Fruit fly (Drosophila melanogaster) whole organism, prepupa: ENCODE data around the gene CG4080.

Experiments used
- CG10631 ChIP-seq: fragments of 200-800 bp; sonication (Bioruptor generic); optimal IDR thresholded peaks from 2 replicates; lab custom pipeline; 2016; ENCODE audit warnings: missing biosample characterization, missing genetic modification characterization
- CG11762 ChIP-seq: fragments of 200-800 bp; sonication (Bioruptor generic); optimal IDR thresholded peaks from 3 replicates; lab custom pipeline; 2016; ENCODE audit warnings: missing biosample characterization, missing genetic modification characterization; ENCODE audit not compliant: insufficient read depth
- CG11902 ChIP-seq: fragments of 200-800 bp; sonication (Bioruptor generic); optimal IDR thresholded peaks from 3 replicates; lab custom pipeline; 2016; ENCODE audit warnings: missing biosample characterization, missing genetic modification characterization
- CG15336 ChIP-seq: fragments of 200-800 bp; sonication (Bioruptor generic); IDR thresholded peaks from 2 replicates; pipeline ENCODE4 v1.3.6; 2022; ENCODE audit warnings: missing biosample characterization, missing genetic modification characterization
- CG1621 ChIP-seq: fragments of 200-800 bp; sonication (Bioruptor generic); optimal IDR thresholded peaks from 3 replicates; lab custom pipeline; 2018; ENCODE audit warnings: missing biosample characterization, mild to moderate bottlenecking, missing genetic modification characterization
- CG16779 ChIP-seq: fragments of 200-800 bp; sonication (Bioruptor generic); optimal IDR thresholded peaks from 3 replicates; lab custom pipeline; 2017; ENCODE audit warnings: missing biosample characterization, mild to moderate bottlenecking, missing genetic modification characterization
- CG3032 ChIP-seq: fragments of 200-800 bp; optimal IDR thresholded peaks from 2 replicates; lab custom pipeline; 2019; ENCODE audit warnings: missing biosample characterization, mild to moderate bottlenecking, missing genetic modification characterization, moderate library complexity
- CG32006 ChIP-seq: fragments of 200-800 bp; sonication (Bioruptor generic); optimal IDR thresholded peaks from 3 replicates; lab custom pipeline; 2017; ENCODE audit warnings: missing biosample characterization, mild to moderate bottlenecking, missing genetic modification characterization
- CG34406 ChIP-seq: fragments of 200-800 bp; sonication (Bioruptor generic); optimal IDR thresholded peaks from 3 replicates; lab custom pipeline; 2016; ENCODE audit warnings: missing biosample characterization, missing genetic modification characterization
- CG3919 ChIP-seq: fragments of 200-800 bp; sonication (Bioruptor generic); optimal IDR thresholded peaks from 3 replicates; lab custom pipeline; 2016; ENCODE audit warnings: missing biosample characterization, missing genetic modification characterization
- CG6276 ChIP-seq: fragments of 200-800 bp; sonication (Bioruptor generic); optimal IDR thresholded peaks from 2 replicates; lab custom pipeline; 2017; ENCODE audit warnings: missing biosample characterization, mild to moderate bottlenecking, missing genetic modification characterization
- CG6854 ChIP-seq: fragments of 200-800 bp; sonication (Bioruptor generic); optimal IDR thresholded peaks from 2 replicates; lab custom pipeline; 2017; ENCODE audit warnings: missing biosample characterization, mild to moderate bottlenecking, missing genetic modification characterization
- CG8119 ChIP-seq: fragments of 200-800 bp; sonication (Bioruptor generic); IDR thresholded peaks from 3 replicates; pipeline ENCODE4 v1.3.6; 2022; ENCODE audit warnings: missing biosample characterization, missing genetic modification characterization
- CG9139 ChIP-seq: fragments of 200-800 bp; sonication (Bioruptor generic); optimal IDR thresholded peaks from 3 replicates; lab custom pipeline; 2017; ENCODE audit warnings: missing biosample characterization, mild to moderate bottlenecking, missing genetic modification characterization
- Eip78C ChIP-seq: fragments of 200-800 bp; sonication (Bioruptor generic); peaks from one replicate; lab custom pipeline; 2016; ENCODE audit warnings: missing biosample characterization, missing genetic modification characterization
- Ets21C ChIP-seq: fragments of 200-800 bp; sonication (Bioruptor generic); optimal IDR thresholded peaks from 3 replicates; lab custom pipeline; 2016; ENCODE audit warnings: missing biosample characterization, missing genetic modification characterization
- Ets96B ChIP-seq: fragments of 200-800 bp; optimal IDR thresholded peaks from 2 replicates; lab custom pipeline; 2019; ENCODE audit warnings: missing biosample characterization, mild to moderate bottlenecking, missing genetic modification characterization, moderate library complexity
- Gug ChIP-seq: fragments of 200-800 bp; sonication (Bioruptor generic); IDR thresholded peaks from 2 replicates; pipeline ENCODE4 v1.3.6; 2022; ENCODE audit warnings: missing biosample characterization, missing genetic modification characterization
- Hr38 ChIP-seq: sonication (Bioruptor generic); optimal IDR thresholded peaks from 2 replicates; lab custom pipeline; 2016; ENCODE audit warnings: missing biosample characterization, missing genetic modification characterization
- Hr4 ChIP-seq: fragments of 200-800 bp; sonication (Bioruptor generic); optimal IDR thresholded peaks from 3 replicates; lab custom pipeline; 2016; ENCODE audit warnings: missing biosample characterization, missing genetic modification characterization
- Lpt ChIP-seq: fragments of 200-800 bp; sonication (Bioruptor generic); optimal IDR thresholded peaks from 3 replicates; lab custom pipeline; 2016; ENCODE audit warnings: missing biosample characterization, missing genetic modification characterization
- Met ChIP-seq: fragments of 200-800 bp; sonication (Bioruptor generic); optimal IDR thresholded peaks from 3 replicates; lab custom pipeline; 2016; ENCODE audit warnings: missing biosample characterization, missing genetic modification characterization
- OdsH ChIP-seq: fragments of 200-800 bp; sonication (Bioruptor generic); optimal IDR thresholded peaks from 3 replicates; lab custom pipeline; 2016; ENCODE audit warnings: missing biosample characterization, missing genetic modification characterization
- Smox ChIP-seq: fragments of 200-800 bp; sonication (Bioruptor generic); optimal IDR thresholded peaks from 3 replicates; lab custom pipeline; 2016; ENCODE audit warnings: missing biosample characterization, missing genetic modification characterization
- Sox14 ChIP-seq: fragments of 200-800 bp; sonication (Bioruptor generic); optimal IDR thresholded peaks from 3 replicates; lab custom pipeline; 2016; ENCODE audit warnings: missing biosample characterization, missing genetic modification characterization
- Sox15 ChIP-seq: fragments of 200-800 bp; sonication (Bioruptor generic); optimal IDR thresholded peaks from 3 replicates; lab custom pipeline; 2016; ENCODE audit warnings: missing biosample characterization, missing genetic modification characterization
- acj6 ChIP-seq: fragments of 200-800 bp; sonication (Bioruptor generic); optimal IDR thresholded peaks from 3 replicates; lab custom pipeline; 2016; ENCODE audit warnings: missing biosample characterization, missing genetic modification characterization
- dac ChIP-seq: fragments of 200-800 bp; sonication (Bioruptor generic); optimal IDR thresholded peaks from 2 replicates; lab custom pipeline; 2017; ENCODE audit warnings: missing biosample characterization, mild to moderate bottlenecking, missing genetic modification characterization
- dsx ChIP-seq: fragments of 200-800 bp; optimal IDR thresholded peaks from 3 replicates; lab custom pipeline; 2019; ENCODE audit warnings: missing biosample characterization, mild to moderate bottlenecking, missing genetic modification characterization, moderate library complexity; ENCODE audit not compliant: poor library complexity, severe bottlenecking
- esn ChIP-seq: fragments of 200-800 bp; sonication (Bioruptor generic); optimal IDR thresholded peaks from 2 replicates; lab custom pipeline; 2016; ENCODE audit warnings: missing biosample characterization, mild to moderate bottlenecking, missing genetic modification characterization, moderate library complexity
- fd59A ChIP-seq: fragments of 200-800 bp; sonication (Bioruptor generic); optimal IDR thresholded peaks from 2 replicates; lab custom pipeline; 2017; ENCODE audit warnings: missing biosample characterization, mild to moderate bottlenecking, missing genetic modification characterization, missing genetic modification reagents
- fd85E ChIP-seq: fragments of 200-800 bp; sonication (Bioruptor generic); optimal IDR thresholded peaks from 3 replicates; lab custom pipeline; 2016; ENCODE audit warnings: missing biosample characterization, missing genetic modification characterization
- fkh ChIP-seq: fragments of 200-800 bp; sonication (Bioruptor generic); optimal IDR thresholded peaks from 3 replicates; lab custom pipeline; 2017; ENCODE audit warnings: missing biosample characterization, mild to moderate bottlenecking, missing genetic modification characterization, moderate library complexity
- net ChIP-seq: fragments of 200-800 bp; sonication (Bioruptor generic); optimal IDR thresholded peaks from 3 replicates; lab custom pipeline; 2016; ENCODE audit warnings: missing biosample characterization, missing genetic modification characterization
- pdm3 ChIP-seq: fragments of 200-800 bp; sonication (Bioruptor generic); optimal IDR thresholded peaks from 3 replicates; lab custom pipeline; 2016; ENCODE audit warnings: missing biosample characterization, missing genetic modification characterization
- salr ChIP-seq, 2 experiments: fragments of 200-800 bp; sonication (Bioruptor generic); optimal IDR thresholded peaks; 3 replicates each; lab custom pipeline; 2016 to 2018; ENCODE audit warnings: missing biosample characterization in 2 of 2, missing genetic modification characterization in 2 of 2, mild to moderate bottlenecking in 1 of 2
- spab ChIP-seq: fragments of 200-800 bp; sonication (Bioruptor generic); optimal IDR thresholded peaks from 2 replicates; lab custom pipeline; 2017; ENCODE audit warnings: missing biosample characterization, mild to moderate bottlenecking, missing genetic modification characterization, missing genetic modification reagents
- ss ChIP-seq, 2 experiments: fragments of 200-800 bp; sonication (Bioruptor generic); optimal IDR thresholded peaks; 2 replicates in 1 of 2; 3 replicates in 1 of 2; lab custom pipeline; 2017 to 2018; ENCODE audit warnings: mild to moderate bottlenecking in 2 of 2, missing biosample characterization in 2 of 2, missing genetic modification characterization in 2 of 2, moderate library complexity in 1 of 2
- svp ChIP-seq: fragments of 200-800 bp; sonication (Bioruptor generic); peaks from one replicate; lab custom pipeline; 2016; ENCODE audit warnings: missing biosample characterization, missing genetic modification characterization
- topi ChIP-seq: fragments of 200-800 bp; sonication (Bioruptor generic); optimal IDR thresholded peaks from 3 replicates; lab custom pipeline; 2016; ENCODE audit warnings: missing biosample characterization, missing genetic modification characterization
- vri ChIP-seq: fragments of 200-800 bp; sonication (Bioruptor generic); optimal IDR thresholded peaks from 3 replicates; lab custom pipeline; 2016; ENCODE audit warnings: missing biosample characterization, mild to moderate bottlenecking, missing genetic modification characterization

The CG4080 gene

dm6 chr3L:9340232-9340631 lies 58.8 kb downstream of the CG4080 start (continued):
- TF ChIP-seq salr (GFP tag; optimal IDR thresholded peaks at IDR 0.05; lab: Kevin White, UChicago) (no peak), dsx (no peak), Eip78C (GFP tag; lab: Kevin White, UChicago) (peak; percentile 60), Smox (GFP tag; lab: Kevin White, UChicago) (no peak), CG6854 (GFP tag; lab: Kevin White, UChicago) (peak; percentile 51), Met (GFP tag; lab: Kevin White, UChicago) (no peak), CG10631 (GFP tag; lab: Kevin White, UChicago) (no peak), esn (GFP tag; lab: Kevin White, UChicago) (no peak), CG3919 (GFP tag; lab: Kevin White, UChicago) (no peak), topi (GFP tag; lab: Kevin White, UChicago) (no peak), CG9139 (GFP tag; lab: Kevin White, UChicago) (peak; percentile 9), CG15336 (GFP tag; lab: Robert Waterston, UW) (no peak), pdm3 (GFP tag; lab: Kevin White, UChicago) (no peak), Ets96B (no peak), fd85E (no peak), CG6276 (GFP tag; lab: Kevin White, UChicago) (peak; percentile 6), dac (no peak), CG34406 (GFP tag; lab: Kevin White, UChicago) (no peak), Lpt (no peak), svp (GFP tag; lab: Kevin White, UChicago) (peak; percentile 78), vri (GFP tag; lab: Kevin White, UChicago) (no peak), fkh (no peak), acj6 (GFP tag; lab: Kevin White, UChicago) (no peak)

- TF ChIP-seq CG11902 (GFP tag; lab: Kevin White, UChicago) (no peak), net (GFP tag; lab: Kevin White, UChicago) (peak; percentile 11), Eip78C (GFP tag; lab: Kevin White, UChicago) (peak; percentile 80), Sox14 (peak; percentile 3), Ets21C (GFP tag; lab: Kevin White, UChicago) (no peak), Hr38 (no peak), OdsH (GFP tag; lab: Kevin White, UChicago) (peak; percentile 19), Hr4 (GFP tag; lab: Kevin White, UChicago) (peak; percentile 23), CG16779 (tag; lab: Kevin White, UChicago) (no peak), ss (GFP tag; optimal IDR thresholded peaks at IDR 0.05; lab: Kevin White, UChicago) (no peak), pdm3 (GFP tag; lab: Kevin White, UChicago) (peak; percentile 45), CG6276 (GFP tag; lab: Kevin White, UChicago) (peak; percentile 7), fkh (no peak), acj6 (GFP tag; lab: Kevin White, UChicago) (peak; percentile 20), CG10631 (GFP tag; lab: Kevin White, UChicago) (no peak), CG8119 (GFP tag; lab: Robert Waterston, UW) (peak; percentile 21; the same call in 1 of the 3 replicates), Smox (GFP tag; lab: Kevin White, UChicago) (no peak), CG32006 (GFP tag; lab: Kevin White, UChicago) (peak; percentile 18), fd59A (no peak), CG11762 (GFP tag; lab: Kevin White, UChicago) (peak; percentile 34), Sox15 (GFP tag; lab: Kevin White, UChicago) (peak; percentile 7), CG3032 (tag; lab: Kevin White, UChicago) (no peak), spab (GFP tag; lab: Kevin White, UChicago) (no peak), svp (GFP tag; lab: Kevin White, UChicago) (peak; percentile 69), CG3919 (GFP tag; lab: Kevin White, UChicago) (no peak), CG1621 (no peak), Gug (GFP tag; lab: Robert Waterston, UW) (peak; percentile 12; the same call in 1 of the 2 replicates)
Measured at dm6 chr3L:9339021-9339420, 60.0 kb downstream of the CG4080 start.
